Worm (Caenorhabditis elegans): Measurements from ENCODE around the gene cgt-3.

DNA sequence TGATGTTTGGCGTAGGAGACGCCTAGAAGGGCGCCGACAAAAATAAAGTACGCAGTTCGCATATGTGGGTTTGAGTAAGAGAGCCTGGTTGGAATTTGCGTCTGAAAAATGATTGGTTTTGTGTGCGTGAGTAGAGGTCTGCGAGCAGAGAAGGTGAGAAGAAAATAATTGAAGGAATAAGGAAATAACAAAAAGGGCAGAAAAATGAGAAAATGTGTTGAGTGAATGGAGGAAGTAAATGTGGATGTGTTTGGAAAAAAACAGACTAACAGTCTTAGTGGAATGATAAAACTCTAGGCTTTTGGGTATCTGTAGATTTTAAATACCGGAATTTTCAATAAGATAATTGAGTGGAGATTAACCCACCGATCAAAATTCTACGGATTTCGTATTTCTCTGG, 45.5 kb downstream of the cgt-3 start, which contains the start of gene casy-1:
- TF ChIP-seq flt-1 (GFP tag; IDR thresholded peaks at IDR 0.05), result no peak
- TF ChIP-seq med-1 (GFP tag; optimal IDR thresholded peaks at IDR 0.05; ENCODE audit: insufficient read depth), result no peak
- TF ChIP-seq ztf-23 (GFP tag; IDR thresholded peaks at IDR 0.05), result no peak
